Worm (Caenorhabditis elegans) whole organism, mixed stage, embryonic: ENCODE measurements around the gene zip-11.
A peak's percentile ranks its signal among the peaks of the same experiment; 100 is the strongest.
"Not testable (repeated sequence)": the region's sequence is repeated elsewhere in the genome, so short reads cannot be mapped to it uniquely, and the experiment has no call there.

Source experiments
- M03D4.4 ChIP-seq: sonication (generic microtip); optimal IDR thresholded peaks from 2 replicates; lab custom pipeline; 2017; ENCODE audit warnings: mild to moderate bottlenecking, missing genetic modification characterization, missing compliant biosample characterization
- bed-3 ChIP-seq: fragments of 200-800 bp; sonication (Bioruptor generic); optimal IDR thresholded peaks from 3 replicates; lab custom pipeline; 2018; ENCODE audit warnings: mild to moderate bottlenecking, missing genetic modification characterization, moderate library complexity, missing compliant biosample characterization
- blmp-1 ChIP-seq: fragments of 150-350 bp; optimal IDR thresholded peaks from 2 replicates; lab custom pipeline; 2014; ENCODE audit warnings: missing biosample characterization, missing genetic modification characterization
- ceh-43 ChIP-seq: fragments of 200-800 bp; sonication (Bioruptor generic); optimal IDR thresholded peaks from 2 replicates; lab custom pipeline; 2018; ENCODE audit warnings: mild to moderate bottlenecking, missing genetic modification characterization, moderate library complexity, missing compliant biosample characterization
- ceh-83 ChIP-seq: fragments of 200-800 bp; sonication (Bioruptor generic); optimal IDR thresholded peaks from 2 replicates; lab custom pipeline; 2018; ENCODE audit warnings: mild to moderate bottlenecking, missing genetic modification characterization, missing compliant biosample characterization
- cnd-1 ChIP-seq: fragments of 200-800 bp; sonication (Bioruptor generic); optimal IDR thresholded peaks from 2 replicates; lab custom pipeline; 2018; ENCODE audit warnings: mild to moderate bottlenecking, missing genetic modification characterization, missing compliant biosample characterization
- drap-1 ChIP-seq: fragments of 200-800 bp; sonication (Bioruptor generic); optimal IDR thresholded peaks from 3 replicates; lab custom pipeline; 2018; ENCODE audit warnings: mild to moderate bottlenecking, missing genetic modification characterization, missing compliant biosample characterization
- elt-1 ChIP-seq: sonication (generic microtip); optimal IDR thresholded peaks from 2 replicates; lab custom pipeline; 2017; ENCODE audit warnings: missing genetic modification characterization, mild to moderate bottlenecking, missing compliant biosample characterization, antibody characterized with exemption, moderate library complexity, borderline replicate concordance; ENCODE audit not compliant: insufficient read depth
- elt-3 ChIP-seq: fragments of 150-350 bp; optimal IDR thresholded peaks from 2 replicates; lab custom pipeline; 2014; ENCODE audit warnings: missing biosample characterization, missing genetic modification characterization
- flh-1 ChIP-seq: fragments of 200-800 bp; sonication (Bioruptor generic); optimal IDR thresholded peaks from 2 replicates; lab custom pipeline; 2018; ENCODE audit warnings: mild to moderate bottlenecking, missing genetic modification characterization, moderate library complexity, missing compliant biosample characterization
- ham-2 ChIP-seq: fragments of 200-800 bp; sonication (Bioruptor generic); optimal IDR thresholded peaks from 2 replicates; lab custom pipeline; 2018; ENCODE audit warnings: mild to moderate bottlenecking, missing genetic modification characterization, missing compliant biosample characterization
- lin-13 ChIP-seq: fragments of 150-350 bp; optimal IDR thresholded peaks from 2 replicates; lab custom pipeline; 2014; ENCODE audit warnings: missing biosample characterization, missing genetic modification characterization
- lsy-2 ChIP-seq: fragments of 150-350 bp; optimal IDR thresholded peaks from 2 replicates; lab custom pipeline; 2014; ENCODE audit warnings: missing biosample characterization, missing genetic modification characterization
- mab-5 ChIP-seq: fragments of 150-350 bp; optimal IDR thresholded peaks from 2 replicates; lab custom pipeline; 2014; ENCODE audit warnings: missing biosample characterization, missing genetic modification characterization
- mep-1 ChIP-seq: fragments of 150-350 bp; optimal IDR thresholded peaks from 2 replicates; lab custom pipeline; 2017; ENCODE audit warnings: missing biosample characterization, missing genetic modification reagents, missing genetic modification characterization, inconsistent platforms
- mls-2 ChIP-seq: sonication (generic microtip); optimal IDR thresholded peaks from 2 replicates; lab custom pipeline; 2016; ENCODE audit warnings: mild to moderate bottlenecking, missing genetic modification characterization, moderate library complexity, missing compliant biosample characterization
- nhr-12 ChIP-seq: fragments of 150-350 bp; optimal IDR thresholded peaks from 2 replicates; lab custom pipeline; 2014; ENCODE audit warnings: missing biosample characterization, missing genetic modification characterization
- nhr-28 ChIP-seq: fragments of 150-350 bp; optimal IDR thresholded peaks from 2 replicates; lab custom pipeline; 2014; ENCODE audit warnings: missing biosample characterization, missing genetic modification characterization
- nhr-76 ChIP-seq: sonication (generic microtip); optimal IDR thresholded peaks from 2 replicates; lab custom pipeline; 2017; ENCODE audit warnings: missing biosample characterization, missing genetic modification characterization
- pha-4 ChIP-seq: fragments of 150-350 bp; optimal IDR thresholded peaks from 2 replicates; lab custom pipeline; 2018; ENCODE audit warnings: missing biosample characterization, missing genetic modification reagents, missing genetic modification characterization
- sptf-1 ChIP-seq: sonication (generic microtip); optimal IDR thresholded peaks from 2 replicates; lab custom pipeline; 2017; ENCODE audit warnings: mild to moderate bottlenecking, missing genetic modification characterization, moderate library complexity, missing compliant biosample characterization
- tbx-8 ChIP-seq: fragments of 200-800 bp; sonication (Bioruptor generic); optimal IDR thresholded peaks from 2 replicates; lab custom pipeline; 2018; ENCODE audit warnings: mild to moderate bottlenecking, missing genetic modification characterization, moderate library complexity, missing compliant biosample characterization
- unc-120 ChIP-seq: sonication (generic microtip); optimal IDR thresholded peaks from 2 replicates; lab custom pipeline; 2017; ENCODE audit warnings: missing genetic modification characterization, missing compliant biosample characterization; ENCODE audit not compliant: poor library complexity, severe bottlenecking
- unc-39 ChIP-seq: fragments of 150-350 bp; optimal IDR thresholded peaks from 2 replicates; lab custom pipeline; 2014; ENCODE audit warnings: missing biosample characterization, missing genetic modification characterization
- unc-62 ChIP-seq: fragments of 150-350 bp; optimal IDR thresholded peaks from 2 replicates; lab custom pipeline; 2014; ENCODE audit warnings: missing biosample characterization, missing genetic modification reagents, missing genetic modification characterization
- zip-8 ChIP-seq: fragments of 150-350 bp; optimal IDR thresholded peaks from 2 replicates; lab custom pipeline; 2014; ENCODE audit warnings: missing biosample characterization, missing genetic modification characterization
- ztf-11 ChIP-seq: fragments of 150-350 bp; optimal IDR thresholded peaks from 2 replicates; lab custom pipeline; 2014; ENCODE audit warnings: missing biosample characterization, missing genetic modification characterization

zip-11 gene

DNA sequence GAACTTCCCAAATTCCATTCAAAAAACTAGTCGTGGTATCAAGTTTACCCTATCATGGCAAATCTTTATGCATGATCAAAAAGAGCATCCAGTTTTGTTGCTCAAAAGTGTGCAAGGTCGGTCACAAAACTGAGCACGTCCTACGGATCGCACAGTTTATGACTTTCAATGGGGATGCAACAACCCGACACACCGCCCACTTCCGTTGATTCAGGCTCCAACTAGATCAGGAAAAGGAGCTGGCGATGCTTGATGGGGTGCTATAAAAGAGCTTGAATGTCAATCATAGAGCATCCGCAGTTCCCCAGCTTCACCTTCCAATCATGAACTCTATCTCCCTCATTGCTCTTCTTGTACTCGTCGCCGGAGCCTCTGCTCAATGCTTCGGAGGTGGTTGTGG, 5.5 kb upstream of the zip-11 start, which contains the start of gene W08E12.2:
TSS of gene W08E12.2 (plus strand) at position 301 of the 400 bp plus-strand sequence.
- TF ChIP-seq drap-1 (GFP tag; lab: Kevin White, UChicago) (no peak), mls-2 (tag; lab: Kevin White, UChicago) (no peak), ceh-43 (GFP tag; lab: Kevin White, UChicago) (no peak), cnd-1 (no peak), lin-13 (tag; lab: Kevin White, UChicago) (no peak), unc-39 (no peak), unc-62 (GFP tag; lab: Kevin White, UChicago) (no peak), mab-5 (tag; lab: Kevin White, UChicago) (no peak), nhr-76 (no peak), ceh-83 (GFP tag; lab: Kevin White, UChicago) (no peak), unc-120 (tag; lab: Kevin White, UChicago) (no peak)
- TF ChIP-seq, all 35 proteins: peak for 0

DNA sequence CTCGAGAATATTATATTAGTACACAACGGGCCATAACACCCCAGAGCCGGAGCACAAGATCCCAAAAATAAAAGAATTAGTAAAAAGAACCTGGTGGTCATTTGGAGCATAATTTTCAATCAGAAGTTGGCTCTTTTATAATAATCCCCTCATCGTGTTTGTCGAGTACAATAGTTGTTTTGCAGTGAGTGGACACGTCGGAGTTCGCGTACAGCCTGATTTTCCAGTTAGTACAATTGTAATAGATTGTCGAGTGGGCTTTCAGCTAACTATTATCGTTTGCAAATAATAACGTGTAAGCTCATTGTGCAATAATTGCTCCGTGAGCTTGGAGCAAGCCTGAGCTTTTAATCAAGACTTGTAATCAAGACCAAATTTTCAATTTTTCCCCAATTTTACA, 3.6 kb upstream of the zip-11 start, which contains the start of gene W08E12.9:
TSS of gene W08E12.9 (minus strand) at position 101 of the 400 bp plus-strand sequence.
- TF ChIP-seq ham-2 (GFP tag; lab: Kevin White, UChicago) = no peak

DNA sequence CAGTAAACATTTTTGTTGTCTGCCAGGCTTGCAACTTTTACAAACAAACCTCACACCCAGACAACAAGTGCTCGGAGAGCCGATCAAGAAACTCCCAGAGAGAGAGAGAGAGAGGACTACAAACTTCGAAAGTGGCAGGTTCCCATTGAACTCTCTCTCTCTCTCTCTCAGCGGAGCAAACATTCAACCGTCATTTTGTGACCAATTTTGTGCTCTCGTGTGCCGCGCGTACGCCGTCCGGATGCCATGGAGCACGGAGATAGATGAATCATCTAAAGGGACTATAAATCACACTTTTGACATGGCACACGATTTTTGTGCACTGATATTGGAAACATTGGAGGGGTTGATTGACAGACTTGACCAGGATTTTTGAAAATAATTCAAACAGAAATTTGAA, 2.2 kb upstream of the zip-11 start:
- TF ChIP-seq mab-5 (tag; lab: Kevin White, UChicago) = no peak
- TF ChIP-seq tbx-8 (GFP tag; lab: Kevin White, UChicago) = no peak
- TF ChIP-seq bed-3 (GFP tag; lab: Kevin White, UChicago) = no peak
- no peak for TF ChIP-seq drap-1 (GFP tag; lab: Kevin White, UChicago)
- TF ChIP-seq elt-3 = no peak
- TF ChIP-seq sptf-1 (tag; lab: Kevin White, UChicago) = no peak
- no peak for TF ChIP-seq elt-1 (tag; lab: Kevin White, UChicago)
- no peak for TF ChIP-seq blmp-1 (tag; lab: Kevin White, UChicago)
- TF ChIP-seq unc-62 (GFP tag; lab: Kevin White, UChicago) = no peak
- no peak for TF ChIP-seq lsy-2 (tag; lab: Kevin White, UChicago)
- TF ChIP-seq nhr-28 (tag; lab: Kevin White, UChicago) = no peak
- no peak for TF ChIP-seq ham-2 (GFP tag; lab: Kevin White, UChicago)

DNA sequence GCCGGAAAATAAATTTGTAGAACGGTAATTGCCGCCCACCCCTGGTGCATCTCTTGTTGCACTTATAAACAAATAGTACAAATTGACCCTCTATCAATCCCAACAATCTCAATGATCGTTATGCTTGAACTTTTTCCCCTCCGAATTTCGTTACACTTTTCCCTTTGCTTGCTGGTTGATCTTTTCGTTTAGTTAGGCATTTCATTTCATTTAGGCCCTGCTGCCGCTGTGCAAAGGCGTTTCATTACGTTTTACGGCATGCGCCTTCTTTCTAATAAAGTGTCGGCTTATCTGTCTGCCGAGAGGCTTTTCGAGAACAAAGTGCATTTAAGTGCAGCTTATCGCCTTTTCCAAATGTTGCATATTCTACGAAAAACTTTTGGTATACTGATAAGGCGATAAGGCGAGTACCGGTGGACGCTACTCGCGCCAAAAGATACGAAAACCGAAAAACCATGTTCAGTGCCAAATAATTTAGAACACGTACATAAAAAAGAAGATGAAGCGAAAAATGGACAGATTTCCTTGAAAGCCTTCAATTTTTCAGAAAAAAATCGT, 335 bp upstream of the zip-11 start:
- TF ChIP-seq flh-1 (GFP tag; lab: Kevin White, UChicago) = no peak
- TF ChIP-seq ztf-11 (tag; lab: Kevin White, UChicago) = no peak
- no peak for TF ChIP-seq mep-1 (tag; lab: Kevin White, UChicago)
- TF ChIP-seq zip-8 (tag; lab: Kevin White, UChicago) = no peak
- TF ChIP-seq nhr-12 (tag; lab: Kevin White, UChicago) = no peak
- no peak for TF ChIP-seq unc-120 (tag; lab: Kevin White, UChicago)
- no peak for TF ChIP-seq pha-4
- no peak for TF ChIP-seq M03D4.4 (tag; lab: Kevin White, UChicago)
- TF ChIP-seq elt-1 (tag; lab: Kevin White, UChicago) = no peak
- TF ChIP-seq ceh-43 (GFP tag; lab: Kevin White, UChicago) = no peak

DNA sequence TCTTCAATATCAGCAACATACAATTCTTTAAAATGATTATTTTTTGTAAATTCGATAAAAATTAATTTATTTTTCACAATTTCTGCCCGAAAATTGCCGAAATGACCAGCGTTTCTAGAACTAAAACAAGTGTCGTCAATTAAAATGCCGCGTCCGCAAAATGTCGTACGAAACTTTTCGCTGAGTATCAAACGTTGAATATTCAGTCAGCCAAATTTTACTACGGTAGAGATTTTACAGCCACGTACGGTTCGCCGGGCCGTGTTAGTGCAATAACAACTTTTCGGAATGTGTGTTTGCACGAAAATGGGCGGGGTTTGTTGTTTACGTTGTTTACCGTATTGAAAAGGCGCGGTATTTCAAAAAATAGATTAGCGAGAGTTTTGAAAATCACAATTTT, 2.2 kb downstream of the zip-11 start:
- TF ChIP-seq lsy-2 (tag; lab: Kevin White, UChicago) = peak; percentile 85
- TF ChIP-seq, all 35 proteins: peak for 1; not testable (repeated sequence) for 34

DNA sequence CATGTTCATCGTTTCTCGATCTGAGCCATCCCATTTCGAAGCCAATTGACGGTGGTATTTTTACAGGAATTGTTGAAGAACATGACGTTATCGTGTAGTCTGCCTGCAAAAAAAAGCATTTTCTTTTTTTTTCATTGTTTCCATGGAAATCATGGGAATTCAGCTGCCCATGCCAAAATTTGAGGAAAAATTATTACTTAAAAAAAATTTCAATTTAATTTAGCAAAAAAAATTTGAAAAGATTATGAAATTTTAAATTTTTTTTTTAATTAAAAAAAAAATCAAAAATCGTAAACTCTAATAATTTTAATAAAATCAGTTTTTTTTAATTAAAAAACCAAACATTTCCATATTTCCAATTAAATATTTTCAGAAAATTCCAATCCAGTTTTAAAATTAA, 20.7 kb downstream of the zip-11 start, which contains the start of gene F42A6.5:
TSS of gene F42A6.5 (minus strand) at position 101 of the 400 bp plus-strand sequence.
- not testable (repeated sequence) for TF ChIP-seq nhr-12 (tag; lab: Kevin White, UChicago); blmp-1 (tag; lab: Kevin White, UChicago); nhr-76
